Fruit fly (Drosophila melanogaster) whole organism, embryonic: Measurements from ENCODE around the gene CG13049.
A peak's percentile ranks its signal among the peaks of the same experiment; 100 is the strongest.

Experiments
- Abd-B ChIP-seq: fragments of 200-800 bp; sonication (Bioruptor generic); optimal IDR thresholded peaks from 2 replicates; lab custom pipeline; 2018; ENCODE audit warnings: missing biosample characterization, mild to moderate bottlenecking, missing genetic modification characterization, moderate library complexity
- Atf-2 ChIP-seq: fragments of 200-800 bp; sonication (Bioruptor generic); optimal IDR thresholded peaks from 2 replicates; lab custom pipeline; 2016; ENCODE audit warnings: missing biosample characterization, missing genetic modification characterization
- Atf3 ChIP-seq: fragments of 200-800 bp; sonication (Bioruptor generic); optimal IDR thresholded peaks from 3 replicates; lab custom pipeline; 2016; ENCODE audit warnings: missing biosample characterization, missing genetic modification characterization
- Bgb ChIP-seq: fragments of 200-800 bp; sonication (Bioruptor generic); IDR thresholded peaks from 2 replicates; pipeline ENCODE4 v1.3.6; 2022; ENCODE audit warnings: missing biosample characterization, missing genetic modification characterization; ENCODE audit not compliant: partially characterized antibody
- C15 ChIP-seq: fragments of 200-800 bp; sonication (Bioruptor generic); IDR thresholded peaks from 3 replicates; pipeline ENCODE4 v1.3.6; 2022; ENCODE audit warnings: missing biosample characterization, missing genetic modification characterization
- CG10366 ChIP-seq: fragments of 200-800 bp; sonication (Bioruptor generic); IDR thresholded peaks from 2 replicates; pipeline ENCODE4 v1.3.6; 2022; ENCODE audit warnings: missing biosample characterization, missing genetic modification characterization
- CG10565 ChIP-seq: fragments of 200-800 bp; sonication (Bioruptor generic); optimal IDR thresholded peaks from 3 replicates; lab custom pipeline; 2016; ENCODE audit warnings: missing biosample characterization, mild to moderate bottlenecking, missing genetic modification characterization
- CG10959 ChIP-seq: fragments of 200-800 bp; sonication (Bioruptor generic); IDR thresholded peaks from 2 replicates; pipeline ENCODE4 v1.3.6; 2022; ENCODE audit warnings: missing biosample characterization, missing genetic modification characterization
- CG11560 ChIP-seq: fragments of 200-800 bp; sonication (Bioruptor generic); IDR thresholded peaks from 3 replicates; pipeline ENCODE4 v1.3.6; 2022; ENCODE audit warnings: missing biosample characterization, missing genetic modification characterization
- CG11723 ChIP-seq: fragments of 200-800 bp; sonication (Bioruptor generic); optimal IDR thresholded peaks from 2 replicates; lab custom pipeline; 2017; ENCODE audit warnings: missing biosample characterization, mild to moderate bottlenecking, missing genetic modification characterization
- CG12744 ChIP-seq: fragments of 200-800 bp; sonication (Bioruptor generic); optimal IDR thresholded peaks from 2 replicates; lab custom pipeline; 2016; ENCODE audit warnings: missing biosample characterization, missing genetic modification characterization
- CG13287 ChIP-seq: fragments of 200-800 bp; sonication (Bioruptor generic); IDR thresholded peaks from 2 replicates; pipeline ENCODE4 v1.3.6; 2022; ENCODE audit warnings: missing biosample characterization, missing genetic modification characterization; ENCODE audit not compliant: partially characterized antibody
- CG14441 ChIP-seq: fragments of 200-800 bp; sonication (Bioruptor generic); IDR thresholded peaks from 2 replicates; pipeline ENCODE4 v1.3.6; 2022; ENCODE audit warnings: missing biosample characterization, missing genetic modification characterization
- CG17385 ChIP-seq: fragments of 200-800 bp; sonication (Bioruptor generic); optimal IDR thresholded peaks from 3 replicates; lab custom pipeline; 2018; ENCODE audit warnings: missing biosample characterization, mild to moderate bottlenecking, missing genetic modification characterization
- CG17912 ChIP-seq: fragments of 200-800 bp; sonication (Bioruptor generic); optimal IDR thresholded peaks from 2 replicates; lab custom pipeline; 2018; ENCODE audit warnings: missing biosample characterization, mild to moderate bottlenecking, missing genetic modification characterization
- CG2116 ChIP-seq: fragments of 200-800 bp; sonication (Bioruptor generic); optimal IDR thresholded peaks from 3 replicates; lab custom pipeline; 2018; ENCODE audit warnings: missing biosample characterization, mild to moderate bottlenecking, missing genetic modification characterization
- CG3847 ChIP-seq: fragments of 200-800 bp; sonication (Bioruptor generic); IDR thresholded peaks from 2 replicates; pipeline ENCODE4 v1.3.6; 2022; ENCODE audit warnings: missing biosample characterization, missing genetic modification characterization
- CG6791 ChIP-seq: fragments of 200-800 bp; sonication (Bioruptor generic); IDR thresholded peaks from 3 replicates; pipeline ENCODE4 v1.3.6; 2022; ENCODE audit warnings: missing biosample characterization, missing genetic modification characterization; ENCODE audit not compliant: partially characterized antibody
- CG7928 ChIP-seq: fragments of 200-800 bp; sonication (Bioruptor generic); optimal IDR thresholded peaks from 2 replicates; lab custom pipeline; 2017; ENCODE audit warnings: missing biosample characterization, mild to moderate bottlenecking, missing genetic modification characterization
- CG9797 ChIP-seq: fragments of 200-800 bp; sonication (Bioruptor generic); optimal IDR thresholded peaks from 3 replicates; lab custom pipeline; 2018; ENCODE audit warnings: missing biosample characterization, mild to moderate bottlenecking, missing genetic modification characterization
- CHES-1-like ChIP-seq: fragments of 200-800 bp; sonication (Bioruptor generic); optimal IDR thresholded peaks from 2 replicates; lab custom pipeline; 2016; ENCODE audit warnings: missing biosample characterization, missing genetic modification characterization
- CoRest ChIP-seq: fragments of 200-800 bp; sonication (Bioruptor generic); optimal IDR thresholded peaks from 3 replicates; lab custom pipeline; 2018; ENCODE audit warnings: missing biosample characterization, mild to moderate bottlenecking, missing genetic modification characterization, moderate library complexity
- D19A ChIP-seq: fragments of 200-800 bp; optimal IDR thresholded peaks from 3 replicates; lab custom pipeline; 2019; ENCODE audit warnings: missing biosample characterization, mild to moderate bottlenecking, missing genetic modification characterization, moderate library complexity
- Dad ChIP-seq: fragments of 200-800 bp; sonication (Bioruptor generic); optimal IDR thresholded peaks from 3 replicates; lab custom pipeline; 2016; ENCODE audit warnings: missing biosample characterization, missing genetic modification characterization
- Dref ChIP-seq: fragments of 200-800 bp; sonication (Bioruptor generic); IDR thresholded peaks from 2 replicates; pipeline ENCODE4 v1.3.6; 2022; ENCODE audit warnings: missing biosample characterization, missing genetic modification characterization
- ERR ChIP-seq: fragments of 200-800 bp; sonication (Bioruptor generic); optimal IDR thresholded peaks from 2 replicates; lab custom pipeline; 2016; ENCODE audit warnings: missing biosample characterization, missing genetic modification characterization
- Ets97D ChIP-seq: fragments of 200-800 bp; sonication (Bioruptor generic); optimal IDR thresholded peaks from 3 replicates; lab custom pipeline; 2016; ENCODE audit warnings: missing biosample characterization, missing genetic modification characterization
- HLHmδ ChIP-seq: fragments of 200-800 bp; sonication (Bioruptor generic); optimal IDR thresholded peaks from 2 replicates; lab custom pipeline; 2018; ENCODE audit warnings: missing biosample characterization, mild to moderate bottlenecking, missing genetic modification characterization, moderate library complexity
- MBD-R2 ChIP-seq: fragments of 200-800 bp; sonication (Bioruptor generic); IDR thresholded peaks from 2 replicates; pipeline ENCODE4 v1.3.6; 2022; ENCODE audit warnings: missing biosample characterization, missing genetic modification characterization
- Optix ChIP-seq: fragments of 200-800 bp; sonication (Bioruptor generic); IDR thresholded peaks from 3 replicates; pipeline ENCODE4 v1.3.6; 2022; ENCODE audit warnings: missing biosample characterization, missing genetic modification characterization
- Sin3A ChIP-seq: fragments of >200 bp; optimal IDR thresholded peaks from 2 replicates; lab custom pipeline; 2018
- Spps ChIP-seq: fragments of 200-800 bp; sonication (Bioruptor generic); optimal IDR thresholded peaks from 2 replicates; lab custom pipeline; 2018; ENCODE audit warnings: missing biosample characterization, mild to moderate bottlenecking, missing genetic modification characterization
- crp ChIP-seq, 2 experiments: fragments of 200-800 bp; sonication (Bioruptor generic); optimal IDR thresholded peaks; 2 replicates in 1 of 2; 3 replicates in 1 of 2; lab custom pipeline; 2017; ENCODE audit warnings: missing biosample characterization in 2 of 2, missing genetic modification characterization in 2 of 2, mild to moderate bottlenecking in 1 of 2, moderate library complexity in 1 of 2
- dm ChIP-seq: fragments of 200-800 bp; sonication (Bioruptor generic); optimal IDR thresholded peaks from 3 replicates; lab custom pipeline; 2016; ENCODE audit warnings: missing biosample characterization, missing genetic modification characterization
- dmrt11E ChIP-seq: fragments of 200-800 bp; sonication (Bioruptor generic); optimal IDR thresholded peaks from 3 replicates; lab custom pipeline; 2018; ENCODE audit warnings: missing biosample characterization, mild to moderate bottlenecking, missing genetic modification characterization, moderate library complexity
- en ChIP-seq: fragments of 200-800 bp; sonication (Bioruptor generic); optimal IDR thresholded peaks from 2 replicates; lab custom pipeline; 2016; ENCODE audit warnings: missing biosample characterization, missing genetic modification characterization
- ftz-f1 ChIP-seq: fragments of 200-800 bp; sonication (Bioruptor generic); optimal IDR thresholded peaks from 2 replicates; lab custom pipeline; 2016; ENCODE audit warnings: missing biosample characterization, missing genetic modification characterization
- her ChIP-seq: fragments of 200-800 bp; sonication (Bioruptor generic); optimal IDR thresholded peaks from 2 replicates; lab custom pipeline; 2016; ENCODE audit warnings: missing biosample characterization, missing genetic modification characterization
- ind ChIP-seq: fragments of 200-800 bp; sonication (Bioruptor generic); optimal IDR thresholded peaks from 3 replicates; lab custom pipeline; 2016; ENCODE audit warnings: missing biosample characterization, missing genetic modification characterization
- insv ChIP-seq, 2 experiments: fragments of 200-800 bp; sonication (Bioruptor generic); optimal IDR thresholded peaks; 3 replicates each; lab custom pipeline; 2016 to 2018; ENCODE audit warnings: missing biosample characterization in 2 of 2, missing genetic modification characterization in 2 of 2
- kay ChIP-seq: fragments of 200-800 bp; sonication (Bioruptor generic); optimal IDR thresholded peaks from 2 replicates; lab custom pipeline; 2016; ENCODE audit warnings: missing biosample characterization, missing genetic modification characterization
- nmo ChIP-seq: fragments of 200-800 bp; sonication (Bioruptor generic); optimal IDR thresholded peaks from 2 replicates; lab custom pipeline; 2018; ENCODE audit warnings: missing biosample characterization, mild to moderate bottlenecking, missing genetic modification characterization, moderate library complexity
- nom ChIP-seq: fragments of 200-800 bp; sonication (Bioruptor generic); optimal IDR thresholded peaks from 2 replicates; lab custom pipeline; 2017; ENCODE audit warnings: missing biosample characterization, missing genetic modification characterization, mild to moderate bottlenecking, moderate library complexity, missing genetic modification reagents
- phol ChIP-seq: fragments of 200-800 bp; sonication (Bioruptor generic); optimal IDR thresholded peaks from 3 replicates; lab custom pipeline; 2018; ENCODE audit warnings: missing biosample characterization, mild to moderate bottlenecking, missing genetic modification characterization, moderate library complexity
- pzg ChIP-seq: fragments of 200-800 bp; sonication (Bioruptor generic); optimal IDR thresholded peaks from 3 replicates; lab custom pipeline; 2018; ENCODE audit warnings: missing biosample characterization, mild to moderate bottlenecking, missing genetic modification characterization, moderate library complexity
- sc ChIP-seq, 3 experiments: fragments of >200 bp in 2 of 3; fragments of 200-800 bp in 1 of 3; sonication (Bioruptor generic) in 1 of 3; optimal IDR thresholded peaks; 2 replicates in 2 of 3; 3 replicates in 1 of 3; lab custom pipeline; 2017; ENCODE audit warnings: mild to moderate bottlenecking in 1 of 3, missing biosample characterization in 1 of 3, missing genetic modification characterization in 1 of 3, missing genetic modification reagents in 1 of 3
- sob ChIP-seq: fragments of 200-800 bp; sonication (Bioruptor generic); IDR thresholded peaks from 2 replicates; pipeline ENCODE4 v1.3.6; 2022; ENCODE audit warnings: missing biosample characterization, missing genetic modification characterization
- stwl ChIP-seq: fragments of 200-800 bp; sonication (Bioruptor generic); optimal IDR thresholded peaks from 3 replicates; lab custom pipeline; 2018; ENCODE audit warnings: missing biosample characterization, mild to moderate bottlenecking, missing genetic modification characterization, moderate library complexity
- tna ChIP-seq: fragments of 200-800 bp; sonication (Bioruptor generic); IDR thresholded peaks from 2 replicates; pipeline ENCODE4 v1.3.6; 2022; ENCODE audit warnings: missing biosample characterization, missing genetic modification characterization; ENCODE audit not compliant: partially characterized antibody
- trem ChIP-seq: fragments of 200-800 bp; optimal IDR thresholded peaks from 3 replicates; lab custom pipeline; 2019; ENCODE audit warnings: missing biosample characterization, mild to moderate bottlenecking, missing genetic modification characterization, moderate library complexity

CG13049 gene

DNA sequence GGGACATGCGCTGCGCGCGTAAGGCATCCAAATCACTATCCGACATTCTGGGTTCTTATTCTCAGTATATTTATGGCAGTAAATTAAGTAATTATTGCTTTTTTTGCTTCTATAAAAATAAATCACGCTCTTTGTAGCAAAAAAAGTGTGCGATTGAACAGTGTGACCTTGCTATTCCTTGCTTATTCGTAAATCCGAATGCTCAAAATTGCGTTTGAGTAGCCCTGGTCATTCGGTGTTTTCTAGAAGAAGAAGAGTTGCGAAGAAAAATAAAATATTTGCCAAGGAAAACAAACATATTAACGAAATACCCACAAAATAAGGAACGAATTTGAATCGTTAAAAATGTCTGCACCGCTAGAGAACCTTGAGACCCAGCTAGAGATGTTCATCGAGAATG is 49.9 kb downstream of the CG13049 start, which contains the start of the genes PDCD-5 and MED10 (continued):
- TF ChIP-seq Bgb (GFP tag; lab: Robert Waterston, UW) (peak; percentile 28; the same call in 1 of the 2 replicates), Abd-B (GFP tag; lab: Kevin White, UChicago) (peak; percentile 16), Atf-2 (GFP tag; lab: Kevin White, UChicago) (no peak), ERR (peak; percentile 27), CG7928 (GFP tag; lab: Kevin White, UChicago) (peak; percentile 97), HLHmδ (no peak), CG13287 (GFP tag; lab: Robert Waterston, UW) (peak; percentile 36; the same call in 1 of the 2 replicates), CG17912 (GFP tag; lab: Kevin White, UChicago) (peak; percentile 55), CG10565 (GFP tag; lab: Kevin White, UChicago) (no peak), CG6791 (GFP tag; lab: Robert Waterston, UW) (peak; percentile 32; the same call in 2 of the 3 replicates), CHES-1-like (peak; percentile 31), CG10366 (GFP tag; lab: Robert Waterston, UW) (no peak), phol (tag; lab: Kevin White, UChicago) (peak; percentile 65), en (no peak), ind (GFP tag; lab: Kevin White, UChicago) (no peak), CG17385 (GFP tag; lab: Kevin White, UChicago) (peak; percentile 99), CoRest (tag; lab: Kevin White, UChicago) (peak; percentile 47), D19A (tag; lab: Kevin White, UChicago) (no peak), CG9797 (peak; percentile 77), CG14441 (GFP tag; lab: Robert Waterston, UW) (no peak), Sin3A (lab: Kevin White, UChicago) (peak; percentile 72), Spps (tag; lab: Kevin White, UChicago) (no peak), kay (GFP tag; lab: Kevin White, UChicago) (no peak), insv (GFP tag; optimal IDR thresholded peaks at IDR 0.05; lab: Kevin White, UChicago) (no peak), CG11723 (GFP tag; lab: Kevin White, UChicago) (no peak), CG10959 (GFP tag; lab: Robert Waterston, UW) (peak; percentile 33; the same call in 1 of the 2 replicates), CG11560 (peak; percentile 90), MBD-R2 (GFP tag; lab: Robert Waterston, UW) (peak; percentile 96), CG12744 (GFP tag; lab: Kevin White, UChicago) (no peak), her (GFP tag; lab: Kevin White, UChicago) (peak; percentile 100), nmo (GFP tag; lab: Kevin White, UChicago) (peak; percentile 70), sob (GFP tag; lab: Robert Waterston, UW) (peak; percentile 44; the same call in 1 of the 2 replicates), nom (peak; percentile 51), stwl (peak; percentile 94), trem (tag; lab: Kevin White, UChicago) (peak; percentile 42), CG2116 (GFP tag; lab: Kevin White, UChicago) (peak; percentile 18), sc (optimal IDR thresholded peaks at IDR 0.05; lab: Kevin White, UChicago) (no peak), sc (GFP tag; optimal IDR thresholded peaks at IDR 0.05; lab: Kevin White, UChicago) (no peak), CG3847 (peak; percentile 35; the same call in 1 of the 2 replicates), Optix (GFP tag; lab: Robert Waterston, UW) (no peak), C15 (GFP tag; lab: Robert Waterston, UW) (no peak), tna (no peak), Atf3 (GFP tag; lab: Kevin White, UChicago) (no peak), Dref (peak; percentile 45), dmrt11E (tag; lab: Kevin White, UChicago) (peak; percentile 24), crp (GFP tag; optimal IDR thresholded peaks at IDR 0.05; lab: Kevin White, UChicago) (peak in 1 of 2 experiments; percentile 72), Ets97D (GFP tag; lab: Kevin White, UChicago) (peak; percentile 82), dm (GFP tag; lab: Kevin White, UChicago) (peak; percentile 70), ftz-f1 (GFP tag; lab: Kevin White, UChicago) (peak; percentile 47), Dad (GFP tag; lab: Kevin White, UChicago) (no peak), pzg (GFP tag; lab: Kevin White, UChicago) (peak; percentile 93)
